Worm (Caenorhabditis elegans) whole organism, young adult: Measurements from ENCODE around the gene spe-39.

Source experiments
- B0261.1 ChIP-seq: sonication (generic microtip); optimal IDR thresholded peaks from 2 replicates; lab custom pipeline; 2016; ENCODE audit warnings: mild to moderate bottlenecking, missing genetic modification characterization, moderate library complexity, missing compliant biosample characterization
- F37B4.10 ChIP-seq: fragments of 200-800 bp; sonication (Bioruptor generic); IDR thresholded peaks from 2 replicates; pipeline ENCODE4 v1.3.6; 2022; ENCODE audit warnings: missing genetic modification characterization, missing compliant biosample characterization
- Y79H2A.3 ChIP-seq: fragments of 200-800 bp; sonication (Bioruptor generic); conservative IDR thresholded peaks from 2 replicates; pipeline ENCODE4 v1.3.6; 2022; ENCODE audit warnings: missing genetic modification reagents, missing genetic modification characterization, missing compliant biosample characterization
- Y95B8A.8 ChIP-seq: fragments of 200-800 bp; sonication (Bioruptor generic); IDR thresholded peaks from 2 replicates; pipeline ENCODE4 v1.3.6; 2022; ENCODE audit warnings: missing genetic modification reagents, missing genetic modification characterization, missing compliant biosample characterization
- ZK185.1 ChIP-seq: sonication (generic microtip); optimal IDR thresholded peaks from 2 replicates; lab custom pipeline; 2016; ENCODE audit warnings: mild to moderate bottlenecking, missing genetic modification characterization, missing compliant biosample characterization; ENCODE audit not compliant: poor library complexity, severe bottlenecking
- aptf-3 ChIP-seq: fragments of 200-800 bp; sonication (Bioruptor generic); IDR thresholded peaks from 2 replicates; pipeline ENCODE4 v1.3.6; 2022; ENCODE audit warnings: missing genetic modification characterization, missing compliant biosample characterization
- atf-7 ChIP-seq: sonication (generic microtip); optimal IDR thresholded peaks from 2 replicates; lab custom pipeline; 2017; ENCODE audit warnings: mild to moderate bottlenecking, missing genetic modification characterization, missing compliant biosample characterization
- bed-1 ChIP-seq: fragments of 200-800 bp; sonication (Bioruptor generic); IDR thresholded peaks from 2 replicates; pipeline ENCODE4 v1.3.6; 2022; ENCODE audit warnings: missing genetic modification reagents, missing genetic modification characterization, missing compliant biosample characterization
- ceh-27 ChIP-seq: fragments of 200-800 bp; sonication (Bioruptor generic); optimal IDR thresholded peaks from 2 replicates; lab custom pipeline; 2018; ENCODE audit warnings: mild to moderate bottlenecking, missing genetic modification characterization, moderate library complexity, missing compliant biosample characterization
- ceh-91 ChIP-seq: fragments of 200-800 bp; sonication (Bioruptor generic); IDR thresholded peaks from 2 replicates; pipeline ENCODE4 v1.3.6; 2022; ENCODE audit warnings: missing genetic modification reagents, missing genetic modification characterization, missing compliant biosample characterization
- dox-1 ChIP-seq: fragments of 200-800 bp; sonication (Bioruptor generic); IDR thresholded peaks from 2 replicates; pipeline ENCODE4 v1.3.6; 2022; ENCODE audit warnings: missing genetic modification reagents, missing genetic modification characterization, missing compliant biosample characterization
- dpl-1 ChIP-seq: fragments of 150-350 bp; optimal IDR thresholded peaks from 2 replicates; lab custom pipeline; 2014; ENCODE audit warnings: missing biosample characterization, missing genetic modification reagents, missing genetic modification characterization
- efl-1 ChIP-seq: fragments of 150-350 bp; optimal IDR thresholded peaks from 2 replicates; lab custom pipeline; 2014; ENCODE audit warnings: missing biosample characterization, missing genetic modification reagents, missing genetic modification characterization
- egl-44 ChIP-seq: fragments of 200-800 bp; sonication (Bioruptor generic); IDR thresholded peaks from 2 replicates; pipeline ENCODE4 v1.3.6; 2022; ENCODE audit warnings: missing genetic modification reagents, missing genetic modification characterization, missing compliant biosample characterization
- egrh-3 ChIP-seq: fragments of 200-800 bp; sonication (Bioruptor generic); IDR thresholded peaks from 2 replicates; pipeline ENCODE4 v1.3.6; 2022; ENCODE audit warnings: missing genetic modification reagents, missing genetic modification characterization, missing compliant biosample characterization
- ets-4 ChIP-seq: fragments of 200-800 bp; sonication (Bioruptor generic); optimal IDR thresholded peaks from 2 replicates; lab custom pipeline; 2018; ENCODE audit warnings: mild to moderate bottlenecking, missing genetic modification characterization, missing compliant biosample characterization
- him-1 ChIP-seq: sonication (generic microtip); optimal IDR thresholded peaks from 2 replicates; lab custom pipeline; 2016; ENCODE audit warnings: missing genotype, missing genetic modification reagents, missing genetic modification characterization, missing compliant biosample characterization
- hlh-26 ChIP-seq: fragments of 200-800 bp; sonication (Bioruptor generic); conservative IDR thresholded peaks from 2 replicates; pipeline ENCODE4 v1.3.6; 2022; ENCODE audit warnings: missing genetic modification reagents, missing genetic modification characterization, missing compliant biosample characterization
- hmg-20 ChIP-seq: fragments of 200-800 bp; sonication (Bioruptor generic); IDR thresholded peaks from 2 replicates; pipeline ENCODE4 v1.3.6; 2022; ENCODE audit warnings: missing genetic modification reagents, missing genetic modification characterization, missing compliant biosample characterization
- lin-54 ChIP-seq: fragments of 200-800 bp; sonication (Bioruptor generic); optimal IDR thresholded peaks from 2 replicates; lab custom pipeline; 2018; ENCODE audit warnings: mild to moderate bottlenecking, missing genetic modification characterization, missing compliant biosample characterization
- lir-1 ChIP-seq: fragments of 200-800 bp; sonication (Bioruptor generic); conservative IDR thresholded peaks from 2 replicates; pipeline ENCODE4 v1.3.6; 2022; ENCODE audit warnings: missing genetic modification reagents, missing genetic modification characterization, missing compliant biosample characterization
- lsl-1 ChIP-seq: fragments of 200-800 bp; sonication (Bioruptor generic); optimal IDR thresholded peaks from 2 replicates; lab custom pipeline; 2018; ENCODE audit warnings: mild to moderate bottlenecking, missing genetic modification characterization, moderate library complexity, missing compliant biosample characterization
- lsy-27 ChIP-seq: sonication (generic microtip); optimal IDR thresholded peaks from 2 replicates; lab custom pipeline; 2017; ENCODE audit warnings: missing genetic modification characterization, mild to moderate bottlenecking, missing compliant biosample characterization, antibody characterized with exemption, missing genotype, borderline replicate concordance; ENCODE audit not compliant: insufficient read depth
- madf-6 ChIP-seq: fragments of 200-800 bp; sonication (Bioruptor generic); IDR thresholded peaks from 2 replicates; pipeline ENCODE4 v1.3.6; 2022; ENCODE audit warnings: missing genetic modification reagents, missing genetic modification characterization, missing compliant biosample characterization
- mcd-1 ChIP-seq: fragments of 200-800 bp; sonication (Bioruptor generic); IDR thresholded peaks from 2 replicates; pipeline ENCODE4 v1.3.6; 2022; ENCODE audit warnings: missing genetic modification reagents, missing genetic modification characterization, missing compliant biosample characterization
- mxl-1 ChIP-seq: sonication (generic microtip); optimal IDR thresholded peaks from 2 replicates; lab custom pipeline; 2016; ENCODE audit warnings: missing genetic modification characterization, missing compliant biosample characterization
- nfya-1 ChIP-seq: sonication (generic microtip); optimal IDR thresholded peaks from 2 replicates; lab custom pipeline; 2017; ENCODE audit warnings: antibody characterized with exemption, missing compliant biosample characterization, missing genetic modification characterization, borderline replicate concordance; ENCODE audit not compliant: insufficient read depth
- rec-8 ChIP-seq, 2 experiments: sonication (generic microtip); optimal IDR thresholded peaks; 2 replicates each; lab custom pipeline; 2016; ENCODE audit warnings: mild to moderate bottlenecking in 2 of 2, missing genetic modification characterization in 2 of 2, missing genetic modification reagents in 2 of 2, missing genotype in 2 of 2, missing biosample characterization in 1 of 2, missing compliant biosample characterization in 1 of 2, moderate library complexity in 1 of 2
- snpc-3.4 ChIP-seq: sonication (generic microtip); optimal IDR thresholded peaks from 2 replicates; lab custom pipeline; 2017; ENCODE audit warnings: missing genetic modification characterization, mild to moderate bottlenecking, missing compliant biosample characterization, antibody characterized with exemption, moderate library complexity, missing genotype, missing genetic modification reagents
- sptf-2 ChIP-seq: fragments of 200-800 bp; sonication (Bioruptor generic); optimal IDR thresholded peaks from 2 replicates; lab custom pipeline; 2018; ENCODE audit warnings: mild to moderate bottlenecking, missing genetic modification characterization, missing compliant biosample characterization
- tbp1 ChIP-seq: fragments of 200-800 bp; sonication (Bioruptor generic); optimal IDR thresholded peaks from 2 replicates; lab custom pipeline; 2018; ENCODE audit warnings: mild to moderate bottlenecking, missing genetic modification characterization, missing compliant biosample characterization
- tbx-9 ChIP-seq: sonication (generic microtip); optimal IDR thresholded peaks from 2 replicates; lab custom pipeline; 2016; ENCODE audit warnings: borderline replicate concordance, missing genetic modification characterization, inconsistent platforms, missing compliant biosample characterization
- zfh-2 ChIP-seq: fragments of 200-800 bp; sonication (Bioruptor generic); conservative IDR thresholded peaks from 2 replicates; pipeline ENCODE4 v1.3.6; 2022; ENCODE audit warnings: missing genetic modification reagents, missing genetic modification characterization, missing compliant biosample characterization
- zim-3 ChIP-seq: sonication (generic microtip); optimal IDR thresholded peaks from 2 replicates; lab custom pipeline; 2017; ENCODE audit warnings: mild to moderate bottlenecking, missing genetic modification characterization, moderate library complexity, missing compliant biosample characterization
- ztf-22 ChIP-seq: fragments of 200-800 bp; sonication (Bioruptor generic); optimal IDR thresholded peaks from 2 replicates; lab custom pipeline; 2018; ENCODE audit warnings: mild to moderate bottlenecking, missing genetic modification characterization, moderate library complexity, missing compliant biosample characterization
- ztf-28 ChIP-seq: fragments of 200-800 bp; sonication (Bioruptor generic); IDR thresholded peaks from 2 replicates; pipeline ENCODE4 v1.3.6; 2022; ENCODE audit warnings: missing genetic modification reagents, missing genetic modification characterization, missing compliant biosample characterization

spe-39 gene

DNA sequence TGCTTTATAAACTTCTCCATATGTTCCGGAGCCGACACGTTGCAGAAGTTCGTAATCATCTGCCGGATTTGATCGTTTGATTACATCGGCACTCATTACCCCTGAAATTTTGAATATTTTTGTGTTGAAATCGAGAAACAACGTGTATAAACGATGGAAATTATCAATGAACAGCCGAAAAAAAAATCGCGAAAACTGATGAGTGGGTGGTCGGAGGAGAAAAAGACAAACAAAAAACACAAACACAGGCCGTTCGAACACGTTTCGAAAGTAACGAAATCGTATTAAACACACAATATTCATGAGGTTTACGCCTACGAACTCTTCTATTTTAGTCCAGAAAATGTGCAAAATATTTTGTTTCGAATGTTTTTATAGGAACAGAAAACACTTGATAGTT is 7.3 kb downstream of the spe-39 start, which contains the start of gene gck-2:
TSS of gene gck-2 (minus strand) at position 101 of the 400 bp plus-strand sequence.
- no peak for TF ChIP-seq ZK185.1
- no peak for TF ChIP-seq egrh-3
- TF ChIP-seq aptf-3 (GFP tag; lab: Robert Waterston, UW): no peak
- TF ChIP-seq ceh-27 (GFP tag; lab: Kevin White, UChicago): no peak
- no peak for TF ChIP-seq Y95B8A.8 (GFP tag; lab: Robert Waterston, UW)
- no peak for TF ChIP-seq mcd-1
- no peak for TF ChIP-seq lin-54 (GFP tag; lab: Kevin White, UChicago)
- no peak for TF ChIP-seq lsy-27 (tag; lab: Kevin White, UChicago)
- no peak for TF ChIP-seq sptf-2 (GFP tag; lab: Kevin White, UChicago)
- no peak for TF ChIP-seq bed-1 (GFP tag; lab: Robert Waterston, UW)
- no peak for TF ChIP-seq ztf-22
- no peak for TF ChIP-seq ets-4
- no peak for TF ChIP-seq tbx-9 (tag; lab: Kevin White, UChicago)
- TF ChIP-seq atf-7 (tag; lab: Kevin White, UChicago): no peak
- TF ChIP-seq F37B4.10 (GFP tag; lab: Robert Waterston, UW): no peak
- TF ChIP-seq rec-8 (tag; optimal IDR thresholded peaks at IDR 0.05; lab: Kevin White, UChicago): no peak
- no peak for TF ChIP-seq B0261.1
- TF ChIP-seq tbp1: no peak

DNA sequence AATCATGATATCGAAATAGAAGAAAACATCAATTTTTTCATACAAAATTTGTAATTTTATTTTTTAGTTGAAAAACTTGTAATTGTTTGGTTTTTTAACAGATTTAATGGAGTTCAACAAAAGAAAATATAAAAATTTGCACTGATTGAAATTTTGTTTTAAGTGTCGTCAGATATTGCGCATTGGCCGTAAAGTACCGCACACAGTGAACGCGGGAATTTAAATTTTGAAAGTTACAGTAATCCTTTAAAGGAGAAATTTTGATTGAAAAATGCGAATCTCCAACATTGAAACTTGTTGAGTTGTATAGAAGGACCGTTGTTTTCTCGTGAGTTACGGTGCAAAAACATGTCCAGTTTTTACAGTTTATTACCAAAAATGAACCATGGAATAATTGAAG is 7.7 kb downstream of the spe-39 start:
- TF ChIP-seq zim-3: no peak
- no peak for TF ChIP-seq mxl-1
- TF ChIP-seq Y79H2A.3 (GFP tag; lab: Robert Waterston, UW): no peak
- TF ChIP-seq egl-44 (GFP tag; lab: Robert Waterston, UW): no peak
- TF ChIP-seq madf-6: peak; percentile 53; the same call in 1 of the 2 replicates
- TF ChIP-seq hmg-20 (GFP tag; lab: Robert Waterston, UW): no peak
- TF ChIP-seq dpl-1 (GFP tag; lab: Kevin White, UChicago): peak; percentile 29
- no peak for TF ChIP-seq Y95B8A.8 (GFP tag; lab: Robert Waterston, UW)
- TF ChIP-seq snpc-3.4 (tag; lab: Kevin White, UChicago): no peak
- TF ChIP-seq lsl-1: peak; percentile 45
- TF ChIP-seq nfya-1 (tag; lab: Kevin White, UChicago): no peak
- TF ChIP-seq hlh-26 (GFP tag; lab: Robert Waterston, UW): no peak
- TF ChIP-seq lir-1 (GFP tag; lab: Robert Waterston, UW): no peak
- peak; percentile 74 for TF ChIP-seq lin-54 (GFP tag; lab: Kevin White, UChicago)
- TF ChIP-seq ceh-91 (GFP tag; lab: Robert Waterston, UW): no peak
- peak; percentile 80 for TF ChIP-seq efl-1 (GFP tag; lab: Kevin White, UChicago)
- no peak for TF ChIP-seq ztf-28

DNA sequence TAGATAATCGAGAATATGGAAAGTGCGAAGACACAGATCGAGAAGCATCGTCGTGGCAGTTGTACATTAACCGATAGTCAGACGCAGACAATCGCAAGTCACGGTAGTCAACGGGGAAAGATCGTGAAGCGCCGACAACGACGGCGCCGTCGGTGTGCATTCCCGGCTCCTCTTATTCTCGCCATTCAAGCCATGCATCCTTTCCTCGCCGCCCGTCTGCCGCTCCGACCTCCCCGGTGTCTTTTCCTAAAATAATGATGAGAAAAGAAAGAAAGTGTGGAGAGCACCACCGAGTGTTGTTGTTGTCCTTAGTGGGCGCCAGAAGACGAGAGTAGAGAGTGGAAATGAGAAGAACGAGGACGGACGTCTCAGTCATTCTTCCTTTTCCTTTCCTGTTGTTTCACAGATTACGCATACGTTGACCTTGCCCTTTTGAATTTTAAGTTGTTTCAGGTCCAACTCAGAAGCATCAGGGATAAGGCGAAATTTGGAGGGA is 8.5 kb downstream of the spe-39 start, which contains the start of gene ZC404.1:
TSS of gene ZC404.1 (plus strand) at position 446 of the 496 bp plus-strand sequence.
- peak; percentile 92 for TF ChIP-seq zfh-2
- no peak for TF ChIP-seq him-1 (tag; lab: Kevin White, UChicago)
- TF ChIP-seq dox-1 (GFP tag; lab: Robert Waterston, UW): 0 out of 2 replicates have a peak, but pooled peaks have one; percentile 10
